Worm (Caenorhabditis elegans): ENCODE data around the gene rfth-1.

The rfth-1 gene

ce11 chrIV:4518111-4518510 is 7.0 kb upstream of the rfth-1 start:
- no peak for TF ChIP-seq unc-86 (tag; optimal IDR thresholded peaks at IDR 0.05)
- no peak for TF ChIP-seq pros-1 (tag; optimal IDR thresholded peaks at IDR 0.05)
- TF ChIP-seq ref-2 (tag; optimal IDR thresholded peaks at IDR 0.05), result peak; percentile 60
- no peak for TF ChIP-seq K09A11.1 (tag; optimal IDR thresholded peaks at IDR 0.05; ENCODE audit: insufficient read depth)
- TF ChIP-seq pha-2 (tag; optimal IDR thresholded peaks at IDR 0.05), result no peak
- TF ChIP-seq ceh-31 (tag; optimal IDR thresholded peaks at IDR 0.05), result no peak

DNA sequence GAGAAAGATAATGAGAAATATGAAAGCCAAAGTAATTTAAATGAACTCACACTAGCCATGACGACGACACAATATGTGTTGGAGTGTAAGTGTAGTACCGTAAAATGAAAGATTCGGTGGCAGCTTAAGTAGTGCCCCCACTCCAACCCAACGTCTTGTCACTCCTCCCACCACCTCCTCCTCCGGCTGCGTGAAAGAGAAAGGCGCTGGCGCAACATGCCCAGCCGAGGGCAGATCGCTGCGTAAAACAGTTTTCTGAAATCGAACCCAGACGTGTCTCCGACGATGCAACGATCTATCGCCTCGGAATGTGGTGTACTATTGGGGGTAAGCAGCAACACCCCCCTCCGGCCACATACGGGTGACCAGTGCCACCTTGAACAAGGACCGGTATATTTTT is 6.0 kb upstream of the rfth-1 start, which contains the start of gene ZK180.5:
ZK180.5 (minus strand) TSS at position 101 of the 400 bp plus-strand sequence.
- TF ChIP-seq T23F11.4 (GFP tag; optimal IDR thresholded peaks at IDR 0.05), result no peak
- TF ChIP-seq C38D4.7 (GFP tag; optimal IDR thresholded peaks at IDR 0.05), result no peak
- no peak for TF ChIP-seq ahr-1 (tag; optimal IDR thresholded peaks at IDR 0.05)
- TF ChIP-seq ceh-30 (tag; optimal IDR thresholded peaks at IDR 0.05), result no peak
- TF ChIP-seq sox-2 (GFP tag; IDR thresholded peaks at IDR 0.05), result no peak
- no peak for TF ChIP-seq mec-3 (tag; optimal IDR thresholded peaks at IDR 0.05; ENCODE audit: borderline replicate concordance)
- TF ChIP-seq ceh-45 (GFP tag; IDR thresholded peaks at IDR 0.05), result no peak
- no peak for TF ChIP-seq ceh-2 (tag; optimal IDR thresholded peaks at IDR 0.05)
- no peak for TF ChIP-seq pha-4 (tag; optimal IDR thresholded peaks at IDR 0.05)
- TF ChIP-seq hlh-6 (tag; optimal IDR thresholded peaks at IDR 0.05), result no peak
- no peak for TF ChIP-seq K09A11.1 (tag; optimal IDR thresholded peaks at IDR 0.05; ENCODE audit: insufficient read depth)
- TF ChIP-seq ttx-3 (tag; optimal IDR thresholded peaks at IDR 0.05), result no peak

DNA sequence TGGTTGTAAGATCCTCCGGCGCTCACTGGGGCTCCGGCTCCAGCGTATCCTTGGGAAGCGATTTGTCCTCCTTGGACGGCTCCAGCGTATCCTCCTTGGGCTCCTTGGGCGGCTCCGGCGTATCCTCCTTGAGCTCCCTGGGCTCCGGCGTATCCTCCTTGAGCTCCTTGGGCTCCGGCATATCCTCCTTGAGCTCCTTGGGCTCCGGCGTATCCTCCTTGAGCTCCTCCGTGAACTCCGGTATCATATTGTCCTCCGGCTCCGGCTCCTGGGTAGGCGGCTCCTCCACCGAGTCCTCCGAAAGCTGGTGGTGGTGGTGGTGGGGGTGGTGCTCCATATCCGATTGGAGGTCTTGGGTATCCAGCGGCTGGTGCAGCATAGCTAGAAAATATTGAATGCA is 5.4 kb upstream of the rfth-1 start:
- TF ChIP-seq unc-86 (tag; optimal IDR thresholded peaks at IDR 0.05) (no peak), tbx-7 (tag; optimal IDR thresholded peaks at IDR 0.05) (no peak), pros-1 (tag; optimal IDR thresholded peaks at IDR 0.05) (no peak), pqm-1 (tag; optimal IDR thresholded peaks at IDR 0.05) (no peak), C08G9.2 (tag; optimal IDR thresholded peaks at IDR 0.05) (no peak), hlh-30 (tag; optimal IDR thresholded peaks at IDR 0.05; ENCODE audit: insufficient read depth) (no peak), fkh-10 (GFP tag; optimal IDR thresholded peaks at IDR 0.05) (no peak), pha-4 (tag; optimal IDR thresholded peaks at IDR 0.05) (no peak), pag-3 (tag; optimal IDR thresholded peaks at IDR 0.05; ENCODE audit: borderline replicate concordance) (no peak), ttx-3 (tag; optimal IDR thresholded peaks at IDR 0.05) (no peak), K09A11.1 (tag; optimal IDR thresholded peaks at IDR 0.05; ENCODE audit: insufficient read depth) (no peak), madf-2 (tag; optimal IDR thresholded peaks at IDR 0.05) (no peak), ceh-24 (tag; optimal IDR thresholded peaks at IDR 0.05) (no peak), ceh-48 (tag; optimal IDR thresholded peaks at IDR 0.05) (no peak)

DNA sequence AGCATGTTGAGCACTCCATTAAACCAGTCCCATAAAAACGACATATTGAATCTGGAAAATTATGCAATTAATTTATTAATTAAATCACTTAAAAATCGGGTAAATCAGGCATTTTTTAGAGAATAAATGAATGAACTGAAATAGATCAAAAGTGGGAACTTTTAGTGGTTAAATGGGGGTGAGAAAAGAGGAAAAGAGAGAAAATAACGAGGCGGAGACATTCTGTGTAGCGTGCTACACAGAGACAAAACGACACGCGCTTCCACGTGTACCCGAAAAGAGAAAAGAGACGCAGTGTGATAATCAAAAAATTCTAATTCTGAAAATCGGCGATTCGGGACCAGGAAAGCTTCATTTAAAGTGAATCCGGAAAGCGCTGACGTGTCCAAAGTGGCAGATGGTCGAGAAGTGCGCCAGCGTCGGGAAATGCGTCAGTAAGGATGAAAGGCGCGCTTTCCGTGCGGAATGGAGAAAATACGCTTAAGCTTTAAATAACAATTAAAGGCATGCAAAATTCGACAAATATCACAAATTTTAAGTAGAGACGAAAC is 2.2 kb upstream of the rfth-1 start, which contains the start of gene sar-1:
sar-1 (minus strand) TSS at position 51 of the 551 bp plus-strand sequence.
- TF ChIP-seq pag-3 (tag; optimal IDR thresholded peaks at IDR 0.05; ENCODE audit: borderline replicate concordance) (no peak), tbx-2 (tag; optimal IDR thresholded peaks at IDR 0.05) (peak; percentile 44), ceh-31 (tag; optimal IDR thresholded peaks at IDR 0.05) (peak; percentile 67), ceh-34 (tag; optimal IDR thresholded peaks at IDR 0.05) (no peak), dmd-4 (tag; optimal IDR thresholded peaks at IDR 0.05; ENCODE audit: borderline replicate concordance) (no peak), ceh-18 (tag; optimal IDR thresholded peaks at IDR 0.05) (peak; percentile 45), T23F11.4 (GFP tag; optimal IDR thresholded peaks at IDR 0.05) (no peak), lim-6 (tag; optimal IDR thresholded peaks at IDR 0.05) (no peak), unc-86 (tag; optimal IDR thresholded peaks at IDR 0.05) (peak; percentile 33), syd-9 (tag; optimal IDR thresholded peaks at IDR 0.05) (peak; percentile 0), elt-2 (tag; optimal IDR thresholded peaks at IDR 0.05) (peak; percentile 44), ztf-16 (tag; optimal IDR thresholded peaks at IDR 0.05) (peak; percentile 33), unc-42 (tag; optimal IDR thresholded peaks at IDR 0.05) (peak; percentile 53), tbx-7 (tag; optimal IDR thresholded peaks at IDR 0.05) (no peak), pat-9 (tag; optimal IDR thresholded peaks at IDR 0.05) (no peak), ref-2 (tag; optimal IDR thresholded peaks at IDR 0.05) (peak; percentile 41), unc-55 (GFP tag; optimal IDR thresholded peaks at IDR 0.05) (no peak), ceh-30 (tag; optimal IDR thresholded peaks at IDR 0.05) (peak; percentile 62), zip-5 (tag; optimal IDR thresholded peaks at IDR 0.05) (no peak), nfya-1 (tag; optimal IDR thresholded peaks at IDR 0.05) (peak; percentile 65), hlh-6 (tag; optimal IDR thresholded peaks at IDR 0.05) (peak; percentile 39), gmeb-2 (tag; optimal IDR thresholded peaks at IDR 0.05) (no peak), elt-4 (tag; optimal IDR thresholded peaks at IDR 0.05) (no peak), unc-3 (GFP tag; conservative IDR thresholded peaks at IDR 0.05) (no peak), unc-3 (tag; optimal IDR thresholded peaks at IDR 0.05) (no peak), madf-2 (tag; optimal IDR thresholded peaks at IDR 0.05) (peak; percentile 5), ceh-14 (tag; optimal IDR thresholded peaks at IDR 0.05) (peak; percentile 13), ceh-2 (tag; optimal IDR thresholded peaks at IDR 0.05) (peak; percentile 5), nhr-232 (tag; optimal IDR thresholded peaks at IDR 0.05) (no peak)
